Worm (Caenorhabditis elegans) whole organism, L3 larva: ENCODE measurements around the gene D1086.8.

Experiments
- ZK546.5 ChIP-seq: sonication (generic microtip); optimal IDR thresholded peaks from 2 replicates; lab custom pipeline; 2017; ENCODE audit warnings: missing biosample characterization, missing genetic modification characterization
- aly-2 ChIP-seq: fragments of 150-350 bp; optimal IDR thresholded peaks from 2 replicates; lab custom pipeline; 2014; ENCODE audit warnings: missing biosample characterization, missing genetic modification characterization
- ama-1 ChIP-seq: fragments of 150-350 bp; optimal IDR thresholded peaks from 2 replicates; lab custom pipeline; 2018
- ceh-16 ChIP-seq: sonication (generic microtip); optimal IDR thresholded peaks from 2 replicates; lab custom pipeline; 2017; ENCODE audit warnings: missing biosample characterization, missing genetic modification characterization
- ceh-28 ChIP-seq: fragments of 150-350 bp; optimal IDR thresholded peaks from 2 replicates; lab custom pipeline; 2014; ENCODE audit warnings: missing biosample characterization, missing genetic modification reagents, missing genetic modification characterization
- ceh-82 ChIP-seq: fragments of 150-350 bp; optimal IDR thresholded peaks from 2 replicates; lab custom pipeline; 2014; ENCODE audit warnings: missing biosample characterization, missing genetic modification characterization
- daf-12 ChIP-seq: fragments of 150-350 bp; optimal IDR thresholded peaks from 2 replicates; lab custom pipeline; 2014; ENCODE audit warnings: missing biosample characterization, missing genetic modification reagents, missing genetic modification characterization
- egl-27 ChIP-seq: sonication (generic microtip); optimal IDR thresholded peaks from 4 replicates; lab custom pipeline; 2017; ENCODE audit warnings: missing biosample characterization, missing genetic modification reagents, missing genetic modification characterization
- elt-1 ChIP-seq: fragments of 150-350 bp; optimal IDR thresholded peaks from 2 replicates; lab custom pipeline; 2014; ENCODE audit warnings: missing biosample characterization, missing genetic modification characterization
- elt-2 ChIP-seq: sonication (generic microtip); optimal IDR thresholded peaks from 2 replicates; lab custom pipeline; 2016; ENCODE audit warnings: missing genetic modification reagents, mild to moderate bottlenecking, missing genetic modification characterization, missing compliant biosample characterization
- elt-3 ChIP-seq, 3 experiments: fragments of 150-350 bp in 1 of 3; sonication (generic microtip) in 2 of 3; optimal IDR thresholded peaks; 2 replicates in 2 of 3; 4 replicates in 1 of 3; lab custom pipeline; 2014 to 2017; ENCODE audit warnings: missing biosample characterization in 3 of 3, missing genetic modification characterization in 3 of 3
- fkh-2 ChIP-seq: fragments of 150-350 bp; optimal IDR thresholded peaks from 2 replicates; lab custom pipeline; 2014; ENCODE audit warnings: missing biosample characterization, missing genetic modification reagents, missing genetic modification characterization
- fos-1 ChIP-seq: fragments of 150-350 bp; optimal IDR thresholded peaks from 2 replicates; lab custom pipeline; 2014; ENCODE audit warnings: missing biosample characterization, missing genetic modification characterization
- hmg-11 ChIP-seq: sonication (generic microtip); optimal IDR thresholded peaks from 2 replicates; lab custom pipeline; 2016; ENCODE audit warnings: missing genetic modification characterization, missing compliant biosample characterization
- lin-15B ChIP-seq: fragments of 150-350 bp; optimal IDR thresholded peaks from 2 replicates; lab custom pipeline; 2014; ENCODE audit warnings: missing biosample characterization, missing genetic modification characterization
- lin-39 ChIP-seq: fragments of 150-350 bp; optimal IDR thresholded peaks from 2 replicates; lab custom pipeline; 2018; ENCODE audit warnings: missing biosample characterization, missing genetic modification reagents, missing genetic modification characterization
- lsy-12 ChIP-seq: sonication (generic microtip); optimal IDR thresholded peaks from 2 replicates; lab custom pipeline; 2016; ENCODE audit warnings: mild to moderate bottlenecking, missing genetic modification characterization, missing compliant biosample characterization
- mml-1 ChIP-seq: fragments of 150-350 bp; sonication (generic microtip); optimal IDR thresholded peaks from 3 replicates; lab custom pipeline; 2014; ENCODE audit warnings: missing biosample characterization, missing genetic modification characterization
- nfya-1 ChIP-seq: sonication (generic microtip); optimal IDR thresholded peaks from 2 replicates; lab custom pipeline; 2017; ENCODE audit warnings: missing genetic modification characterization, mild to moderate bottlenecking, missing compliant biosample characterization, antibody characterized with exemption, moderate library complexity; ENCODE audit not compliant: insufficient read depth
- nhr-11 ChIP-seq: fragments of 150-350 bp; optimal IDR thresholded peaks from 2 replicates; lab custom pipeline; 2014; ENCODE audit warnings: missing biosample characterization, missing genetic modification characterization
- nhr-12 ChIP-seq: fragments of 150-350 bp; optimal IDR thresholded peaks from 2 replicates; lab custom pipeline; 2014; ENCODE audit warnings: missing biosample characterization, missing genetic modification characterization
- nhr-23 ChIP-seq: fragments of 150-350 bp; optimal IDR thresholded peaks from 2 replicates; lab custom pipeline; 2014; ENCODE audit warnings: missing biosample characterization, missing genetic modification reagents, missing genetic modification characterization
- nhr-237 ChIP-seq: fragments of 150-350 bp; optimal IDR thresholded peaks from 2 replicates; lab custom pipeline; 2014; ENCODE audit warnings: missing biosample characterization, missing genetic modification characterization
- nhr-25 ChIP-seq: sonication (generic microtip); optimal IDR thresholded peaks from 2 replicates; lab custom pipeline; 2017; ENCODE audit warnings: missing biosample characterization, missing genetic modification characterization
- nhr-28 ChIP-seq: fragments of 150-350 bp; optimal IDR thresholded peaks from 2 replicates; lab custom pipeline; 2014; ENCODE audit warnings: missing biosample characterization, missing genetic modification characterization
- nhr-43 ChIP-seq: sonication (generic microtip); optimal IDR thresholded peaks from 2 replicates; lab custom pipeline; 2016; ENCODE audit warnings: mild to moderate bottlenecking, missing genetic modification characterization, missing compliant biosample characterization; ENCODE audit not compliant: poor library complexity, severe bottlenecking
- nhr-67 ChIP-seq: fragments of 150-350 bp; optimal IDR thresholded peaks from 2 replicates; lab custom pipeline; 2014; ENCODE audit warnings: missing biosample characterization, missing genetic modification characterization
- nhr-76 ChIP-seq: fragments of 150-350 bp; sonication (generic microtip); optimal IDR thresholded peaks from 5 replicates; lab custom pipeline; 2014; ENCODE audit warnings: missing biosample characterization, missing genetic modification characterization
- nhr-77 ChIP-seq: fragments of 150-350 bp; optimal IDR thresholded peaks from 2 replicates; lab custom pipeline; 2014; ENCODE audit warnings: missing biosample characterization, missing genetic modification characterization
- pha-4 ChIP-seq: fragments of 150-350 bp; optimal IDR thresholded peaks from 2 replicates; lab custom pipeline; 2014; ENCODE audit warnings: missing biosample characterization, missing genetic modification reagents, missing genetic modification characterization
- pqm-1 ChIP-seq: fragments of 150-350 bp; optimal IDR thresholded peaks from 2 replicates; lab custom pipeline; 2017; ENCODE audit warnings: missing biosample characterization, missing genetic modification characterization, inconsistent platforms
- sea-2 ChIP-seq: fragments of 150-350 bp; sonication (generic microtip); optimal IDR thresholded peaks from 4 replicates; lab custom pipeline; 2014; ENCODE audit warnings: missing biosample characterization, missing genetic modification reagents, missing genetic modification characterization
- skn-1 ChIP-seq: fragments of 150-350 bp; optimal IDR thresholded peaks from 2 replicates; lab custom pipeline; 2014; ENCODE audit warnings: missing biosample characterization, missing genetic modification characterization
- tbx-2 ChIP-seq: sonication (generic microtip); optimal IDR thresholded peaks from 2 replicates; lab custom pipeline; 2016; ENCODE audit warnings: mild to moderate bottlenecking, missing genetic modification characterization, missing compliant biosample characterization
- unc-39 ChIP-seq: sonication (generic microtip); optimal IDR thresholded peaks from 4 replicates; lab custom pipeline; 2017; ENCODE audit warnings: missing biosample characterization, missing genetic modification characterization
- unc-62 ChIP-seq: fragments of 150-350 bp; sonication (generic microtip); optimal IDR thresholded peaks from 4 replicates; lab custom pipeline; 2014; ENCODE audit warnings: missing biosample characterization, missing genetic modification reagents, missing genetic modification characterization
- zag-1 ChIP-seq: fragments of 150-350 bp; optimal IDR thresholded peaks from 2 replicates; lab custom pipeline; 2014; ENCODE audit warnings: missing biosample characterization, missing genetic modification characterization
- ztf-11 ChIP-seq: fragments of 150-350 bp; optimal IDR thresholded peaks from 2 replicates; lab custom pipeline; 2014; ENCODE audit warnings: missing biosample characterization, missing genetic modification characterization
- ztf-4 ChIP-seq: fragments of 150-350 bp; optimal IDR thresholded peaks from 2 replicates; lab custom pipeline; 2014; ENCODE audit warnings: missing biosample characterization, missing genetic modification characterization

D1086.8 gene

DNA sequence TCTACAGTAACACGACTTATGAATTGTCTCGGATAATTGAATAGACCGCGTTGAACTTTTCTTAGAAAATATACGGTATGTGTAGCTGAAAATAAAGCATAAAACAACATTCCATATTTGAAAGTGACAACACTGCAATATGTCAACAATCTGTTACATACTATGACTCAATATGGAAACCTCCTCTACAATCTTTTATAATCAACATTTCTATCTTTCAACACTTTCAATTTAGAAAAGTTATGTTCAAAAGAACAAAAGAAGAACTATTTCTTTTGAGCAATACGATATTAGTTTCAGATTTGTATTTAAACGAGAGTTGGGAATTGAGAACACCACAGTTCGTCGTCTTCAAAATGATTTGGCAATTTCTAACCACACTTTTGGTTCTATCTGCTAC, 11.5 kb upstream of the D1086.8 start, which contains the start of gene D1086.10:
D1086.10 (plus strand) TSS at position 301 of the 400 bp plus-strand sequence.
- TF ChIP-seq unc-39 (tag; lab: Kevin White, UChicago), result no peak
- no peak for TF ChIP-seq ztf-4
- no peak for TF ChIP-seq nhr-28 (tag; lab: Kevin White, UChicago)
- no peak for TF ChIP-seq pha-4 (tag; lab: Kevin White, UChicago)
- TF ChIP-seq daf-12 (tag; lab: Kevin White, UChicago), result no peak
- TF ChIP-seq lsy-12 (tag; lab: Kevin White, UChicago), result no peak
- no peak for TF ChIP-seq pqm-1 (tag; lab: Kevin White, UChicago)

DNA sequence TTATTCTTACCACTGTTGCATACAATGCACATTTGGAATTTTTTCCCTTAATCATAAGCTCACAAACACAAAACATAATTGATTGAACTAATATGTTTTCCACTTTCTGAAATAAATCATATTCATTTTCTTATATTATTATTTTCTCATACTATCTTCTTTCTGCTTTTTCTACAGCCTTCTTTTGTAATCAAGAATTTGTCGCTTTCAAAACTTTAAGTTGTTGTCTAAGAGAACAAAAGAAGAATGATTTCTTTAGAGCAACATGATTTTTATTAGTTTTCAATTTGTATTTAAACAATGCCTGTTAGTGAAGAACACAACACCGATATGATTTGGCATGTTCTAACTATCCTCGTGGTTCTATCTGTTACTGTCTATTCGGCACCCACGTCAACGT, 9.9 kb upstream of the D1086.8 start, which contains the start of gene D1086.7:
D1086.7 (plus strand) TSS at position 301 of the 400 bp plus-strand sequence.
- TF ChIP-seq zag-1 (tag; lab: Kevin White, UChicago) (no peak), egl-27 (tag; lab: Kevin White, UChicago) (no peak), nhr-25 (tag; lab: Kevin White, UChicago) (no peak), lin-15B (tag; lab: Kevin White, UChicago) (no peak), ceh-82 (tag; lab: Kevin White, UChicago) (no peak), ceh-28 (no peak), elt-3 (tag; optimal IDR thresholded peaks at IDR 0.05; lab: Kevin White, UChicago) (no peak)

DNA sequence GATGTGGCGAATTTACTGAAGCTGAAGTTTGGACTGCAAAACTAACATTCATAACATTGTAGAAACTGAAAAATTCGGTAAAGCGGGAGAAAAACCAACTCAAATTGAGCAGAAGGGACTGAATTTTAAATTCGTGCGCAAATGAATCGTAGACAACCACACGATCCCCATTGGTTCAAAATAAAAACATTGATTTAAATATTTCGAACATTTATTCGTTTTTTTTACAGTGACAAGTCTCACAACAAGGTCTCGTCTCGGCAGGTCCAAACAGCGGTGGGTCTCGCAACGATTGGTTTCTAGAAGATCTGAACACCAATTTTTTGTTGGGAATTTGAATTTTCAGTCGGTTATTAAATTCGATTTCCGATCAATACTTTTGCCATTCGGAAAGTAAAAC, 8.3 kb upstream of the D1086.8 start, which contains the start of gene D1086.18:
D1086.18 (plus strand) TSS at position 301 of the 400 bp plus-strand sequence.
- TF ChIP-seq elt-2 (tag; lab: Kevin White, UChicago), result no peak
- TF ChIP-seq nhr-23, result no peak
- TF ChIP-seq skn-1 (tag; lab: Kevin White, UChicago), result no peak
- TF ChIP-seq lsy-12 (tag; lab: Kevin White, UChicago), result no peak
- no peak for TF ChIP-seq sea-2 (GFP tag; lab: Kevin White, UChicago)
- TF ChIP-seq mml-1, result no peak
- no peak for TF ChIP-seq ama-1 (lab: Kevin White, UChicago)
- TF ChIP-seq ztf-11, result no peak
- no peak for TF ChIP-seq fos-1 (tag; lab: Kevin White, UChicago)
- TF ChIP-seq fkh-2 (tag; lab: Kevin White, UChicago), result no peak
- TF ChIP-seq hmg-11 (tag; lab: Kevin White, UChicago), result no peak
- no peak for TF ChIP-seq ZK546.5
- TF ChIP-seq nfya-1 (tag; lab: Kevin White, UChicago), result no peak
- TF ChIP-seq nhr-11, result no peak
- TF ChIP-seq lin-15B (tag; lab: Kevin White, UChicago), result no peak
- TF ChIP-seq lin-39 (tag; lab: Kevin White, UChicago), result no peak
- no peak for TF ChIP-seq elt-1
- no peak for TF ChIP-seq tbx-2 (tag; lab: Kevin White, UChicago)
- TF ChIP-seq nhr-77 (tag; lab: Kevin White, UChicago), result no peak
- TF ChIP-seq, all 47 proteins: peak for 0

DNA sequence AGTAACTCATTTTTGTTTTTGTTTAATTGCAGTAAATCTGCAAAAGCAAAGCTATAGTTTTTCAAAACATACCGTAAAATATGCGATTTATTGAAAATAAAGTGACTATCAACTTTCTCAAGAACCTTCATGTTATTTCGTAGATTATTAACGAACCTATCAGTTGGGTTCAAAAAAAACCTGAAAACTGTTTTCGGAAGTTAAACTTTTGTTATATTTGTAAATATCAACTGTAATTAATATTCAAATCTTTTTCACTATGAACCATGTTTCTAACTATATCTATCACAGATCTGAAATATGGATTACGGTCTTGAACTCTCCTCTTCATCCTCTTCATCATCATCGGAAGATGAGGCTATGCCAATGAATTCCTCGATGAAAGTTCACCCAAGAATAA, 5.9 kb upstream of the D1086.8 start, which contains the start of gene D1086.19:
D1086.19 (plus strand) TSS at position 301 of the 400 bp plus-strand sequence.
- TF ChIP-seq unc-39 (tag; lab: Kevin White, UChicago) (no peak), fkh-2 (tag; lab: Kevin White, UChicago) (no peak), nhr-25 (tag; lab: Kevin White, UChicago) (no peak), sea-2 (GFP tag; lab: Kevin White, UChicago) (no peak), lin-39 (tag; lab: Kevin White, UChicago) (no peak), nhr-76 (tag; lab: Kevin White, UChicago) (no peak), nhr-43 (tag; lab: Kevin White, UChicago) (no peak), unc-62 (GFP tag; lab: Kevin White, UChicago) (no peak), ama-1 (lab: Kevin White, UChicago) (no peak), nhr-23 (no peak), daf-12 (tag; lab: Kevin White, UChicago) (no peak), nhr-237 (no peak), lsy-12 (tag; lab: Kevin White, UChicago) (no peak), ceh-16 (tag; lab: Kevin White, UChicago) (no peak), nhr-77 (tag; lab: Kevin White, UChicago) (no peak), aly-2 (tag; lab: Kevin White, UChicago) (no peak), mml-1 (no peak), ztf-11 (no peak), nhr-12 (tag; lab: Kevin White, UChicago) (no peak), nhr-67 (tag; lab: Kevin White, UChicago) (no peak)
